Fruit fly (Drosophila melanogaster) whole organism, wandering third instar larva: ENCODE measurements around the gene Rnb.

ENCODE experiments used
- CG32264 ChIP-seq: fragments of 200-800 bp; sonication (Bioruptor generic); optimal IDR thresholded peaks from 2 replicates; lab custom pipeline; 2016; ENCODE audit warnings: missing biosample characterization, missing genetic modification characterization
- CG9705 ChIP-seq: fragments of 200-800 bp; sonication (Bioruptor generic); optimal IDR thresholded peaks from 2 replicates; lab custom pipeline; 2018; ENCODE audit warnings: missing biosample characterization, mild to moderate bottlenecking, missing genetic modification characterization
- CrebA ChIP-seq: fragments of 200-800 bp; sonication (Bioruptor generic); optimal IDR thresholded peaks from 2 replicates; lab custom pipeline; 2016; ENCODE audit warnings: missing biosample characterization, mild to moderate bottlenecking, missing genetic modification characterization, borderline replicate concordance
- Dfd ChIP-seq: fragments of >200 bp; optimal IDR thresholded peaks from 2 replicates; lab custom pipeline; 2017; ENCODE audit warnings: missing biosample characterization, missing genetic modification characterization
- Dif ChIP-seq: fragments of 200-275, 200-300 bp; sonication (Bioruptor generic); optimal IDR thresholded peaks from 2 replicates; lab custom pipeline; 2018; ENCODE audit warnings: missing biosample characterization, missing genetic modification characterization; ENCODE audit not compliant: partially characterized antibody
- GATAd ChIP-seq: sonication (Bioruptor generic); optimal IDR thresholded peaks from 2 replicates; lab custom pipeline; 2016; ENCODE audit warnings: missing biosample characterization, missing genetic modification characterization
- Hnf4 ChIP-seq: fragments of 200-800 bp; sonication (Bioruptor generic); optimal IDR thresholded peaks from 2 replicates; lab custom pipeline; 2016; ENCODE audit warnings: missing biosample characterization, mild to moderate bottlenecking, missing genetic modification characterization
- Hr83 ChIP-seq: fragments of 200-300 bp; sonication (Bioruptor generic); optimal IDR thresholded peaks from 2 replicates; lab custom pipeline; 2016; ENCODE audit warnings: missing biosample characterization, mild to moderate bottlenecking, missing genetic modification characterization, moderate library complexity; ENCODE audit not compliant: poor library complexity, severe bottlenecking
- Jra ChIP-seq: sonication (Bioruptor generic); optimal IDR thresholded peaks from 2 replicates; lab custom pipeline; 2016; ENCODE audit warnings: missing biosample characterization, missing genetic modification characterization
- Mio ChIP-seq: sonication (Bioruptor generic); optimal IDR thresholded peaks from 2 replicates; lab custom pipeline; 2016; ENCODE audit warnings: missing biosample characterization, missing genetic modification characterization
- Myc ChIP-seq: fragments of >200 bp; optimal IDR thresholded peaks from 2 replicates; lab custom pipeline; 2017
- OdsH ChIP-seq: fragments of 200-800 bp; sonication (Bioruptor generic); optimal IDR thresholded peaks from 2 replicates; lab custom pipeline; 2016; ENCODE audit warnings: missing biosample characterization, mild to moderate bottlenecking, missing genetic modification characterization
- Rel ChIP-seq, 2 experiments: fragments of 200-800 bp; sonication (Bioruptor generic) in 1 of 2; optimal IDR thresholded peaks; 2 replicates in 1 of 2; 3 replicates in 1 of 2; lab custom pipeline; 2016 to 2019; ENCODE audit warnings: mild to moderate bottlenecking in 2 of 2, missing biosample characterization in 2 of 2, missing genetic modification characterization in 2 of 2, moderate library complexity in 1 of 2
- Sp1 ChIP-seq: fragments of 200-800 bp; sonication (Bioruptor generic); optimal IDR thresholded peaks from 3 replicates; lab custom pipeline; 2019; ENCODE audit warnings: missing biosample characterization, mild to moderate bottlenecking, missing genetic modification characterization, moderate library complexity
- br ChIP-seq: fragments of 200-800 bp; sonication (Bioruptor generic); optimal IDR thresholded peaks from 2 replicates; lab custom pipeline; 2016; ENCODE audit warnings: missing biosample characterization, missing genetic modification characterization
- dmrt93B ChIP-seq: fragments of 200-800 bp; sonication (Bioruptor generic); optimal IDR thresholded peaks from 2 replicates; lab custom pipeline; 2018; ENCODE audit warnings: missing biosample characterization, mild to moderate bottlenecking, missing genetic modification characterization
- dsf ChIP-seq: sonication (Bioruptor generic); optimal IDR thresholded peaks from 2 replicates; lab custom pipeline; 2016; ENCODE audit warnings: missing biosample characterization, missing genetic modification characterization, borderline replicate concordance
- ey ChIP-seq: fragments of 200-800 bp; sonication (Bioruptor generic); optimal IDR thresholded peaks from 2 replicates; lab custom pipeline; 2016; ENCODE audit warnings: missing biosample characterization, missing genetic modification characterization
- foxo ChIP-seq, 2 experiments: fragments of 200-800 bp; sonication (Bioruptor generic); optimal IDR thresholded peaks; 2 replicates in 1 of 2; 3 replicates in 1 of 2; lab custom pipeline; 2016 to 2017; ENCODE audit warnings: missing biosample characterization in 2 of 2, missing genetic modification characterization in 2 of 2
- fru ChIP-seq: fragments of 200-800 bp; sonication (Bioruptor generic); optimal IDR thresholded peaks from 3 replicates; lab custom pipeline; 2016; ENCODE audit warnings: missing biosample characterization, mild to moderate bottlenecking, missing genetic modification characterization
- h ChIP-seq: fragments of 200-800 bp; sonication (Bioruptor generic); optimal IDR thresholded peaks from 3 replicates; lab custom pipeline; 2016; ENCODE audit warnings: missing biosample characterization, mild to moderate bottlenecking, missing genetic modification characterization
- jim ChIP-seq: fragments of 175-275, 200-325 bp; sonication (Bioruptor generic); optimal IDR thresholded peaks from 2 replicates; lab custom pipeline; 2016; ENCODE audit warnings: missing biosample characterization, mild to moderate bottlenecking, missing genetic modification characterization
- lola ChIP-seq: fragments of >200 bp; optimal IDR thresholded peaks from 2 replicates; lab custom pipeline; 2017; ENCODE audit warnings: missing biosample characterization, missing genetic modification characterization
- pan ChIP-seq: fragments of >200 bp; optimal IDR thresholded peaks from 2 replicates; lab custom pipeline; 2017
- psq ChIP-seq: fragments of 200-800 bp; sonication (Bioruptor generic); optimal IDR thresholded peaks from 3 replicates; lab custom pipeline; 2017; ENCODE audit warnings: missing biosample characterization, mild to moderate bottlenecking, missing genetic modification characterization, moderate library complexity
- rgr ChIP-seq: fragments of 200-800 bp; sonication (Bioruptor generic); optimal IDR thresholded peaks from 3 replicates; lab custom pipeline; 2016; ENCODE audit warnings: missing biosample characterization, mild to moderate bottlenecking, missing genetic modification characterization
- sage ChIP-seq: fragments of 200-800 bp; sonication (Bioruptor generic); optimal IDR thresholded peaks from 2 replicates; lab custom pipeline; 2016; ENCODE audit warnings: missing biosample characterization, mild to moderate bottlenecking, missing genetic modification characterization
- sv ChIP-seq: fragments of 200-800 bp; sonication (Bioruptor generic); optimal IDR thresholded peaks from 3 replicates; lab custom pipeline; 2016; ENCODE audit warnings: missing biosample characterization, missing genetic modification characterization
- tai ChIP-seq: sonication (Bioruptor generic); optimal IDR thresholded peaks from 2 replicates; lab custom pipeline; 2016; ENCODE audit warnings: missing biosample characterization, missing genetic modification characterization
- usp ChIP-seq: fragments of >200 bp; optimal IDR thresholded peaks from 2 replicates; lab custom pipeline; 2017; ENCODE audit warnings: missing biosample characterization, missing genetic modification characterization
- woc ChIP-seq: sonication (Bioruptor generic); optimal IDR thresholded peaks from 2 replicates; lab custom pipeline; 2016; ENCODE audit warnings: missing biosample characterization, mild to moderate bottlenecking, missing genetic modification characterization

Gene Rnb

dm6 chr3R:29758734-29759131 is 40.4 kb downstream of the Rnb start:
- TF ChIP-seq Sp1 (GFP tag; lab: Kevin White, UChicago) (no peak), sv (no peak), Dif (GFP tag; lab: Kevin White, UChicago) (no peak), CG9705 (GFP tag; lab: Kevin White, UChicago) (no peak), CrebA (GFP tag; lab: Kevin White, UChicago) (no peak), Hnf4 (GFP tag; lab: Kevin White, UChicago) (no peak), tai (GFP tag; lab: Kevin White, UChicago) (no peak), foxo (GFP tag; optimal IDR thresholded peaks at IDR 0.05; lab: Kevin White, UChicago) (no peak), br (GFP tag; lab: Kevin White, UChicago) (no peak), Hr83 (no peak), woc (GFP tag; lab: Kevin White, UChicago) (no peak), Rel (GFP tag; optimal IDR thresholded peaks at IDR 0.05; lab: Kevin White, UChicago) (no peak), Rel (tag; optimal IDR thresholded peaks at IDR 0.05; lab: Kevin White, UChicago) (no peak), lola (GFP tag; lab: Kevin White, UChicago) (no peak), fru (GFP tag; lab: Kevin White, UChicago) (no peak), rgr (no peak), psq (GFP tag; lab: Kevin White, UChicago) (no peak), jim (GFP tag; lab: Kevin White, UChicago) (no peak), Myc (no peak), sage (GFP tag; lab: Kevin White, UChicago) (no peak), dmrt93B (GFP tag; lab: Kevin White, UChicago) (no peak)
- TF ChIP-seq, all 38 proteins: peak for 0

dm6 chr3R:29758129-29758733 is 40.9 kb downstream of the Rnb start:
- TF ChIP-seq sv (no peak), foxo (GFP tag; optimal IDR thresholded peaks at IDR 0.05; lab: Kevin White, UChicago) (peak in 1 of 2 experiments; percentile 27), rgr (peak; percentile 22), Dfd (GFP tag; lab: Kevin White, UChicago) (peak; percentile 71), fru (GFP tag; lab: Kevin White, UChicago) (peak; percentile 34)
- TF ChIP-seq, all 38 proteins: peak for 4

dm6 chr3R:29757681-29758080 is 41.5 kb downstream of the Rnb start:
- TF ChIP-seq ey (GFP tag; lab: Kevin White, UChicago) (no peak), Hnf4 (GFP tag; lab: Kevin White, UChicago) (no peak), Myc (peak; percentile 1), OdsH (GFP tag; lab: Kevin White, UChicago) (no peak), foxo (GFP tag; optimal IDR thresholded peaks at IDR 0.05; lab: Kevin White, UChicago) (peak in 1 of 2 experiments; percentile 3), Mio (GFP tag; lab: Kevin White, UChicago) (no peak), rgr (no peak), usp (no peak), CG32264 (GFP tag; lab: Kevin White, UChicago) (no peak), dsf (GFP tag; lab: Kevin White, UChicago) (no peak), GATAd (GFP tag; lab: Kevin White, UChicago) (no peak), woc (GFP tag; lab: Kevin White, UChicago) (peak; percentile 17), dmrt93B (GFP tag; lab: Kevin White, UChicago) (no peak)

- peak; percentile 15 for TF ChIP-seq rgr
- no peak for TF ChIP-seq Dfd (GFP tag; lab: Kevin White, UChicago)
- no peak for TF ChIP-seq Rel (GFP tag; optimal IDR thresholded peaks at IDR 0.05; lab: Kevin White, UChicago)
- peak; percentile 63 for TF ChIP-seq Rel (tag; optimal IDR thresholded peaks at IDR 0.05; lab: Kevin White, UChicago)
Measured at dm6 chr3R:29757226-29757625, 41.9 kb downstream of the Rnb start.

DNA sequence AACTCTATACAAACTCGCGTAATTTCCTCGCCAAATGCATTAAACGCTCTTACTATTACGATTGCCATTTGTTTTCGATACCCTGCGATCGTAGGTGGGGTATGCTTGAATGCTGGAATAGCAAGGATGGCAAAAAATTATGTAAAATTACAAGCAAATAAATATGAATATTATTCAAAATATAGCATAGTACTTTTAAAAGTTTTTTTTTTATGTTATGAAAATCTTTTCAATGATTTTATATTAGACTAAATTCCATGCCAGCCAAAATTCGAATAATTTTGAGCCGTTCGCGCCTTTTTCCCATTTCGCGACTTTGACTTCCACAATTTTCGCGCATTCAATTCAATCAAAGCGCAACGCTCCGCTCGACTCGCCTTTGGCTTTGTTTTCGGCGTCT is 43.0 kb downstream of the Rnb start:
- TF ChIP-seq CG9705 (GFP tag; lab: Kevin White, UChicago) (no peak), Dfd (GFP tag; lab: Kevin White, UChicago) (no peak), psq (GFP tag; lab: Kevin White, UChicago) (no peak), h (no peak), rgr (no peak), Jra (GFP tag; lab: Kevin White, UChicago) (no peak), lola (GFP tag; lab: Kevin White, UChicago) (no peak), pan (lab: Kevin White, UChicago) (no peak), Rel (GFP tag; optimal IDR thresholded peaks at IDR 0.05; lab: Kevin White, UChicago) (no peak), Rel (tag; optimal IDR thresholded peaks at IDR 0.05; lab: Kevin White, UChicago) (no peak)
